Worm (Caenorhabditis elegans) whole organism, early embryonic: Measurements from ENCODE around the gene cdh-9.
A peak's percentile ranks its signal among the peaks of the same experiment; 100 is the strongest.

ENCODE experiments used
- aly-1 ChIP-seq: sonication (generic microtip); optimal IDR thresholded peaks from 2 replicates; lab custom pipeline; 2016; ENCODE audit warnings: missing genetic modification characterization, missing compliant biosample characterization
- ama-1 ChIP-seq: fragments of 150-350 bp; optimal IDR thresholded peaks from 2 replicates; lab custom pipeline; 2014
- ceh-36 ChIP-seq: sonication (generic microtip); optimal IDR thresholded peaks from 2 replicates; lab custom pipeline; 2016; ENCODE audit warnings: missing genetic modification characterization, inconsistent platforms, missing compliant biosample characterization
- ets-7 ChIP-seq: sonication (generic microtip); optimal IDR thresholded peaks from 2 replicates; lab custom pipeline; 2016; ENCODE audit warnings: missing genotype, missing genetic modification characterization, missing compliant biosample characterization
- flt-1 ChIP-seq: fragments of 200-800 bp; sonication (Bioruptor generic); IDR thresholded peaks from 2 replicates; pipeline ENCODE4 v1.3.6; 2022; ENCODE audit warnings: missing genetic modification characterization, missing compliant biosample characterization
- hmg-4 ChIP-seq: fragments of 200-800 bp; sonication (Bioruptor generic); optimal IDR thresholded peaks from 2 replicates; lab custom pipeline; 2018; ENCODE audit warnings: mild to moderate bottlenecking, missing genetic modification characterization, missing compliant biosample characterization
- scrt-1 ChIP-seq: fragments of 200-800 bp; sonication (Bioruptor generic); IDR thresholded peaks from 2 replicates; pipeline ENCODE4 v1.3.6; 2022; ENCODE audit warnings: missing genetic modification characterization, missing compliant biosample characterization

DNA sequence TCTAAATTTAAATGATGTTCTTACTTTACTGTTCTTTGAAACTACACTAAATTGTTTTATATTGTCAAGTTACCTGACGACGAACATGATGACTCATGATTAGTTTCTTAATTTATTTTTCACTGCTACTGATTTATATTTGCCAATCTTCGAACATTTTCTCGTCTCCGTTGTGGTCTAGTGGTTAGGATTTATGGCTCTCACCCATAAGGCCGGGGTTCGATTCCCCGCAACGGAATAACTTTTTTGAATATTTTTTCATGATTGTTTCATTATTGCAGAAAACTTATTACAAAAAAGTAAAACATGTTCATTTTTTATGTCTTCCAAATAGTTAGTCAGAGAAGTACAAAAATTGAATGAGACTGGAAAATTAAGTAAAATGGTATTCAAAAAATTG, 36.3 kb upstream of the cdh-9 start:
- TF ChIP-seq ceh-36 (tag; lab: Kevin White, UChicago) (no peak), ets-7 (tag; lab: Kevin White, UChicago) (no peak), hmg-4 (no peak), ama-1 (no peak), flt-1 (GFP tag; lab: Robert Waterston, UW) (0 out of 2 replicates have a peak, but pooled peaks have one; percentile 25), aly-1 (tag; lab: Kevin White, UChicago) (no peak), scrt-1 (GFP tag; lab: Robert Waterston, UW) (no peak)
